Worm (Caenorhabditis elegans) whole organism, mixed stage, embryonic: Measurements from ENCODE around the gene D1014.4.

Experiments
- blmp-1 ChIP-seq: fragments of 150-350 bp; optimal IDR thresholded peaks from 2 replicates; lab custom pipeline; 2014; ENCODE audit warnings: missing biosample characterization, missing genetic modification characterization
- ces-1 ChIP-seq: fragments of 150-350 bp; optimal IDR thresholded peaks from 2 replicates; lab custom pipeline; 2014; ENCODE audit warnings: missing biosample characterization, missing genetic modification reagents, missing genetic modification characterization
- elt-1 ChIP-seq: sonication (generic microtip); optimal IDR thresholded peaks from 2 replicates; lab custom pipeline; 2017; ENCODE audit warnings: missing genetic modification characterization, mild to moderate bottlenecking, missing compliant biosample characterization, antibody characterized with exemption, moderate library complexity, borderline replicate concordance; ENCODE audit not compliant: insufficient read depth
- ham-2 ChIP-seq: fragments of 200-800 bp; sonication (Bioruptor generic); optimal IDR thresholded peaks from 2 replicates; lab custom pipeline; 2018; ENCODE audit warnings: mild to moderate bottlenecking, missing genetic modification characterization, missing compliant biosample characterization
- lin-13 ChIP-seq: fragments of 150-350 bp; optimal IDR thresholded peaks from 2 replicates; lab custom pipeline; 2014; ENCODE audit warnings: missing biosample characterization, missing genetic modification characterization
- lsy-2 ChIP-seq: fragments of 150-350 bp; optimal IDR thresholded peaks from 2 replicates; lab custom pipeline; 2014; ENCODE audit warnings: missing biosample characterization, missing genetic modification characterization
- mab-5 ChIP-seq: fragments of 150-350 bp; optimal IDR thresholded peaks from 2 replicates; lab custom pipeline; 2014; ENCODE audit warnings: missing biosample characterization, missing genetic modification characterization
- nhr-12 ChIP-seq: fragments of 150-350 bp; optimal IDR thresholded peaks from 2 replicates; lab custom pipeline; 2014; ENCODE audit warnings: missing biosample characterization, missing genetic modification characterization
- nhr-2 ChIP-seq: fragments of 150-350 bp; optimal IDR thresholded peaks from 2 replicates; lab custom pipeline; 2014; ENCODE audit warnings: missing biosample characterization, missing genetic modification characterization
- nhr-237 ChIP-seq: fragments of 150-350 bp; optimal IDR thresholded peaks from 2 replicates; lab custom pipeline; 2014; ENCODE audit warnings: missing biosample characterization, missing genetic modification characterization
- pha-4 ChIP-seq: fragments of 150-350 bp; optimal IDR thresholded peaks from 2 replicates; lab custom pipeline; 2018; ENCODE audit warnings: missing biosample characterization, missing genetic modification reagents, missing genetic modification characterization
- sptf-1 ChIP-seq: sonication (generic microtip); optimal IDR thresholded peaks from 2 replicates; lab custom pipeline; 2017; ENCODE audit warnings: mild to moderate bottlenecking, missing genetic modification characterization, moderate library complexity, missing compliant biosample characterization
- unc-62 ChIP-seq: fragments of 150-350 bp; optimal IDR thresholded peaks from 2 replicates; lab custom pipeline; 2014; ENCODE audit warnings: missing biosample characterization, missing genetic modification reagents, missing genetic modification characterization
- ztf-11 ChIP-seq: fragments of 150-350 bp; optimal IDR thresholded peaks from 2 replicates; lab custom pipeline; 2014; ENCODE audit warnings: missing biosample characterization, missing genetic modification characterization

- TF ChIP-seq nhr-12 (tag; lab: Kevin White, UChicago): no peak
- no peak for TF ChIP-seq ces-1 (GFP tag; lab: Kevin White, UChicago)
- no peak for TF ChIP-seq nhr-2 (tag; lab: Kevin White, UChicago)
- TF ChIP-seq ham-2 (GFP tag; lab: Kevin White, UChicago): no peak
- no peak for TF ChIP-seq ztf-11 (tag; lab: Kevin White, UChicago)
- no peak for TF ChIP-seq mab-5 (tag; lab: Kevin White, UChicago)
- no peak for TF ChIP-seq lin-13 (tag; lab: Kevin White, UChicago)
- TF ChIP-seq blmp-1 (tag; lab: Kevin White, UChicago): no peak
- TF ChIP-seq unc-62 (GFP tag; lab: Kevin White, UChicago): no peak
- no peak for TF ChIP-seq sptf-1 (tag; lab: Kevin White, UChicago)
- TF ChIP-seq nhr-237 (tag; lab: Kevin White, UChicago): no peak
- TF ChIP-seq lsy-2 (tag; lab: Kevin White, UChicago): no peak
- TF ChIP-seq pha-4: no peak
- TF ChIP-seq elt-1 (tag; lab: Kevin White, UChicago): no peak
Observed at ce11 chrV:8171688-8172087, 38.7 kb downstream of the D1014.4 start.
